Worm (Caenorhabditis elegans) whole organism, late embryonic: Measurements from ENCODE around the gene T26C12.2.

Source experiments
- C38D4.7 ChIP-seq: fragments of 200-800 bp; sonication (Bioruptor generic); optimal IDR thresholded peaks from 2 replicates; lab custom pipeline; 2018; ENCODE audit warnings: mild to moderate bottlenecking, missing genetic modification characterization, moderate library complexity, missing compliant biosample characterization
- F13H6.1 ChIP-seq: sonication (generic microtip); optimal IDR thresholded peaks from 2 replicates; lab custom pipeline; 2016; ENCODE audit warnings: missing genetic modification characterization, missing compliant biosample characterization
- K02D7.2 ChIP-seq: sonication (generic microtip); optimal IDR thresholded peaks from 2 replicates; lab custom pipeline; 2017; ENCODE audit warnings: mild to moderate bottlenecking, missing genetic modification characterization, missing compliant biosample characterization
- T23F11.4 ChIP-seq: fragments of 200-800 bp; sonication (Bioruptor generic); optimal IDR thresholded peaks from 2 replicates; lab custom pipeline; 2018; ENCODE audit warnings: mild to moderate bottlenecking, missing genetic modification characterization, missing compliant biosample characterization
- Y22D7AL.16 ChIP-seq: sonication (generic microtip); optimal IDR thresholded peaks from 2 replicates; lab custom pipeline; 2016; ENCODE audit warnings: missing genetic modification characterization, missing compliant biosample characterization
- ahr-1 ChIP-seq: sonication (generic microtip); optimal IDR thresholded peaks from 2 replicates; lab custom pipeline; 2016; ENCODE audit warnings: missing genetic modification characterization, missing compliant biosample characterization
- ama-1 ChIP-seq: fragments of 150-350 bp; optimal IDR thresholded peaks from 2 replicates; lab custom pipeline; 2014
- ceh-14 ChIP-seq: sonication (generic microtip); optimal IDR thresholded peaks from 2 replicates; lab custom pipeline; 2016; ENCODE audit warnings: missing genotype, missing genetic modification characterization, missing compliant biosample characterization
- ceh-18 ChIP-seq: sonication (generic microtip); optimal IDR thresholded peaks from 2 replicates; lab custom pipeline; 2016; ENCODE audit warnings: missing genetic modification characterization, missing compliant biosample characterization
- ceh-19 ChIP-seq: fragments of 200-800 bp; sonication (Bioruptor generic); optimal IDR thresholded peaks from 2 replicates; lab custom pipeline; 2018; ENCODE audit warnings: mild to moderate bottlenecking, missing genetic modification characterization, missing compliant biosample characterization
- ceh-22 ChIP-seq: sonication (generic microtip); optimal IDR thresholded peaks from 2 replicates; lab custom pipeline; 2017; ENCODE audit warnings: missing biosample characterization, missing genetic modification characterization
- ceh-30 ChIP-seq: fragments of 150-350 bp; optimal IDR thresholded peaks from 2 replicates; lab custom pipeline; 2014; ENCODE audit warnings: missing biosample characterization, missing genetic modification characterization
- ceh-31 ChIP-seq: sonication (generic microtip); optimal IDR thresholded peaks from 2 replicates; lab custom pipeline; 2016; ENCODE audit warnings: missing genetic modification characterization, missing compliant biosample characterization
- ceh-45 ChIP-seq: fragments of 200-800 bp; sonication (Bioruptor generic); IDR thresholded peaks from 2 replicates; pipeline ENCODE4 v1.3.6; 2022; ENCODE audit warnings: missing genetic modification reagents, missing genetic modification characterization, missing compliant biosample characterization
- ceh-6 ChIP-seq: fragments of 200-800 bp; sonication (Bioruptor generic); optimal IDR thresholded peaks from 2 replicates; lab custom pipeline; 2018; ENCODE audit warnings: mild to moderate bottlenecking, missing genetic modification characterization, missing compliant biosample characterization
- ceh-9 ChIP-seq: sonication (generic microtip); optimal IDR thresholded peaks from 2 replicates; lab custom pipeline; 2016; ENCODE audit warnings: mild to moderate bottlenecking, missing genetic modification characterization, inconsistent platforms, missing compliant biosample characterization
- dmd-4 ChIP-seq: sonication (generic microtip); optimal IDR thresholded peaks from 2 replicates; lab custom pipeline; 2016; ENCODE audit warnings: borderline replicate concordance, missing genetic modification characterization, missing compliant biosample characterization
- dve-1 ChIP-seq: sonication (generic microtip); optimal IDR thresholded peaks from 2 replicates; lab custom pipeline; 2017; ENCODE audit warnings: antibody characterized with exemption, mild to moderate bottlenecking, missing genetic modification characterization, missing compliant biosample characterization
- elt-2 ChIP-seq: sonication (generic microtip); optimal IDR thresholded peaks from 2 replicates; lab custom pipeline; 2016; ENCODE audit warnings: missing genetic modification reagents, missing genetic modification characterization, missing compliant biosample characterization
- elt-4 ChIP-seq: sonication (generic microtip); optimal IDR thresholded peaks from 2 replicates; lab custom pipeline; 2016; ENCODE audit warnings: missing genetic modification characterization, missing compliant biosample characterization
- ets-4 ChIP-seq: sonication (generic microtip); optimal IDR thresholded peaks from 2 replicates; lab custom pipeline; 2016; ENCODE audit warnings: missing genetic modification characterization, missing compliant biosample characterization
- eyg-1 ChIP-seq: sonication (generic microtip); optimal IDR thresholded peaks from 2 replicates; lab custom pipeline; 2016; ENCODE audit warnings: missing genotype, missing genetic modification characterization, missing compliant biosample characterization
- fax-1 ChIP-seq: sonication (generic microtip); optimal IDR thresholded peaks from 2 replicates; lab custom pipeline; 2016; ENCODE audit warnings: missing genotype, missing genetic modification characterization, missing compliant biosample characterization
- fkh-10 ChIP-seq: fragments of 150-350 bp; optimal IDR thresholded peaks from 2 replicates; lab custom pipeline; 2014; ENCODE audit warnings: missing biosample characterization, missing genetic modification reagents, missing genetic modification characterization
- fkh-6 ChIP-seq: sonication (generic microtip); optimal IDR thresholded peaks from 2 replicates; lab custom pipeline; 2016; ENCODE audit warnings: missing genetic modification characterization, missing compliant biosample characterization
- gmeb-2 ChIP-seq: sonication (generic microtip); optimal IDR thresholded peaks from 2 replicates; lab custom pipeline; 2016; ENCODE audit warnings: missing genetic modification characterization, inconsistent platforms, missing compliant biosample characterization
- hlh-13 ChIP-seq: fragments of 200-800 bp; sonication (Bioruptor generic); optimal IDR thresholded peaks from 2 replicates; lab custom pipeline; 2018; ENCODE audit warnings: mild to moderate bottlenecking, missing genetic modification characterization, missing compliant biosample characterization
- hlh-15 ChIP-seq: sonication (generic microtip); optimal IDR thresholded peaks from 2 replicates; lab custom pipeline; 2016; ENCODE audit warnings: missing genetic modification characterization, missing compliant biosample characterization
- hlh-30 ChIP-seq: sonication (generic microtip); optimal IDR thresholded peaks from 2 replicates; lab custom pipeline; 2017; ENCODE audit warnings: antibody characterized with exemption, missing genetic modification characterization, missing compliant biosample characterization; ENCODE audit not compliant: insufficient read depth
- hlh-6 ChIP-seq: sonication (generic microtip); optimal IDR thresholded peaks from 2 replicates; lab custom pipeline; 2016; ENCODE audit warnings: missing genotype, missing genetic modification characterization, missing compliant biosample characterization
- hlh-8 ChIP-seq: sonication (generic microtip); optimal IDR thresholded peaks from 2 replicates; lab custom pipeline; 2016; ENCODE audit warnings: missing genotype, missing genetic modification characterization, missing compliant biosample characterization
- madf-2 ChIP-seq: sonication (generic microtip); optimal IDR thresholded peaks from 2 replicates; lab custom pipeline; 2017; ENCODE audit warnings: missing genetic modification characterization, missing compliant biosample characterization
- mec-3 ChIP-seq: sonication (generic microtip); optimal IDR thresholded peaks from 2 replicates; lab custom pipeline; 2016; ENCODE audit warnings: borderline replicate concordance, missing genetic modification characterization, missing compliant biosample characterization
- nfya-1 ChIP-seq: sonication (generic microtip); optimal IDR thresholded peaks from 2 replicates; lab custom pipeline; 2017; ENCODE audit warnings: missing genetic modification characterization, mild to moderate bottlenecking, missing compliant biosample characterization, antibody characterized with exemption, moderate library complexity
- nhr-11 ChIP-seq: fragments of 150-350 bp; optimal IDR thresholded peaks from 2 replicates; lab custom pipeline; 2014; ENCODE audit warnings: missing biosample characterization, missing genetic modification characterization
- nhr-232 ChIP-seq: sonication (generic microtip); optimal IDR thresholded peaks from 2 replicates; lab custom pipeline; 2016; ENCODE audit warnings: missing genetic modification characterization, missing compliant biosample characterization
- odd-2 ChIP-seq: sonication (generic microtip); optimal IDR thresholded peaks from 2 replicates; lab custom pipeline; 2017; ENCODE audit warnings: antibody characterized with exemption, mild to moderate bottlenecking, missing genetic modification characterization, missing compliant biosample characterization
- pat-9 ChIP-seq: fragments of 200-800 bp; sonication (Bioruptor generic); optimal IDR thresholded peaks from 2 replicates; lab custom pipeline; 2018; ENCODE audit warnings: mild to moderate bottlenecking, missing genetic modification characterization, moderate library complexity, missing compliant biosample characterization
- pha-2 ChIP-seq: sonication (generic microtip); optimal IDR thresholded peaks from 2 replicates; lab custom pipeline; 2017; ENCODE audit warnings: mild to moderate bottlenecking, missing genetic modification characterization, missing compliant biosample characterization
- pqm-1 ChIP-seq: sonication (generic microtip); optimal IDR thresholded peaks from 2 replicates; lab custom pipeline; 2016; ENCODE audit warnings: missing genetic modification characterization, missing compliant biosample characterization
- ref-2 ChIP-seq: sonication (generic microtip); optimal IDR thresholded peaks from 2 replicates; lab custom pipeline; 2016; ENCODE audit warnings: missing genetic modification characterization, missing compliant biosample characterization
- sdc-2 ChIP-seq: sonication (generic microtip); optimal IDR thresholded peaks from 2 replicates; lab custom pipeline; 2016; ENCODE audit warnings: missing genotype, missing genetic modification characterization, missing compliant biosample characterization
- sox-2 ChIP-seq: fragments of 200-800 bp; sonication (Bioruptor generic); IDR thresholded peaks from 2 replicates; pipeline ENCODE4 v1.3.6; 2022; ENCODE audit warnings: missing genetic modification reagents, missing genetic modification characterization, missing compliant biosample characterization
- sox-4 ChIP-seq: sonication (generic microtip); optimal IDR thresholded peaks from 2 replicates; lab custom pipeline; 2017; ENCODE audit warnings: mild to moderate bottlenecking, missing genetic modification characterization, inconsistent platforms, missing compliant biosample characterization
- tbx-2 ChIP-seq: sonication (generic microtip); optimal IDR thresholded peaks from 2 replicates; lab custom pipeline; 2016; ENCODE audit warnings: missing genetic modification characterization, missing compliant biosample characterization
- tbx-7 ChIP-seq: sonication (generic microtip); optimal IDR thresholded peaks from 2 replicates; lab custom pipeline; 2016; ENCODE audit warnings: missing genotype, missing genetic modification characterization, missing compliant biosample characterization
- ttx-3 ChIP-seq: sonication (generic microtip); optimal IDR thresholded peaks from 2 replicates; lab custom pipeline; 2016; ENCODE audit warnings: missing genetic modification reagents, missing genetic modification characterization, missing compliant biosample characterization
- unc-3 ChIP-seq, 2 experiments: fragments of 200-800 bp in 1 of 2; sonication (Bioruptor generic) in 1 of 2; sonication (generic microtip) in 1 of 2; conservative IDR thresholded peaks in 1 of 2; optimal IDR thresholded peaks in 1 of 2; 2 replicates each; pipeline versions ENCODE4 v1.3.6 to Lab custom; 2016 to 2022; ENCODE audit warnings: missing compliant biosample characterization in 2 of 2, missing genetic modification characterization in 2 of 2, missing genetic modification reagents in 1 of 2
- unc-42 ChIP-seq: sonication (generic microtip); optimal IDR thresholded peaks from 2 replicates; lab custom pipeline; 2016; ENCODE audit warnings: missing genotype, missing genetic modification characterization, missing compliant biosample characterization
- unc-55 ChIP-seq: sonication (generic microtip); optimal IDR thresholded peaks from 2 replicates; lab custom pipeline; 2017; ENCODE audit warnings: missing biosample characterization, missing genetic modification reagents, missing genetic modification characterization
- unc-86 ChIP-seq: sonication (generic microtip); optimal IDR thresholded peaks from 2 replicates; lab custom pipeline; 2016; ENCODE audit warnings: missing genetic modification characterization, missing compliant biosample characterization
- zip-5 ChIP-seq: sonication (generic microtip); optimal IDR thresholded peaks from 2 replicates; lab custom pipeline; 2016; ENCODE audit warnings: missing genetic modification characterization, missing compliant biosample characterization
- ztf-16 ChIP-seq: sonication (generic microtip); optimal IDR thresholded peaks from 2 replicates; lab custom pipeline; 2017; ENCODE audit warnings: missing genetic modification characterization, missing compliant biosample characterization

Gene T26C12.2

ce11 chrIV:3227549-3228139 lies 37.9 kb downstream of the T26C12.2 start:
- TF ChIP-seq fkh-6: peak; percentile 25
- peak; percentile 53 for TF ChIP-seq tbx-2 (tag; lab: Kevin White, UChicago)
- no peak for TF ChIP-seq ceh-19 (GFP tag; lab: Kevin White, UChicago)
- TF ChIP-seq sox-4 (tag; lab: Kevin White, UChicago): peak; percentile 27
- TF ChIP-seq unc-42 (tag; lab: Kevin White, UChicago): no peak
- no peak for TF ChIP-seq ttx-3
- no peak for TF ChIP-seq unc-86 (tag; lab: Kevin White, UChicago)
- no peak for TF ChIP-seq unc-3 (GFP tag; conservative IDR thresholded peaks at IDR 0.05; lab: Robert Waterston, UW)
- TF ChIP-seq unc-3 (tag; optimal IDR thresholded peaks at IDR 0.05; lab: Kevin White, UChicago): no peak
- TF ChIP-seq ref-2: peak; percentile 45
- no peak for TF ChIP-seq fax-1 (tag; lab: Kevin White, UChicago)
- TF ChIP-seq pha-2 (tag; lab: Kevin White, UChicago): peak; percentile 61
- TF ChIP-seq fkh-10: no peak
- TF ChIP-seq unc-55 (GFP tag; lab: Kevin White, UChicago): peak; percentile 97
- TF ChIP-seq ceh-18 (tag; lab: Kevin White, UChicago): peak; percentile 41
- TF ChIP-seq ets-4 (tag; lab: Kevin White, UChicago): peak; percentile 9
- TF ChIP-seq Y22D7AL.16 (tag; lab: Kevin White, UChicago): no peak
- peak; percentile 72 for TF ChIP-seq pqm-1 (tag; lab: Kevin White, UChicago)
- no peak for TF ChIP-seq gmeb-2 (tag; lab: Kevin White, UChicago)
- no peak for TF ChIP-seq mec-3 (tag; lab: Kevin White, UChicago)
- TF ChIP-seq ztf-16 (tag; lab: Kevin White, UChicago): no peak
- TF ChIP-seq ceh-9 (tag; lab: Kevin White, UChicago): no peak
- TF ChIP-seq pat-9 (tag; lab: Kevin White, UChicago): peak; percentile 33
- TF ChIP-seq dmd-4 (tag; lab: Kevin White, UChicago): peak; percentile 72
- no peak for TF ChIP-seq C38D4.7
- TF ChIP-seq ceh-6 (GFP tag; lab: Kevin White, UChicago): no peak
- no peak for TF ChIP-seq hlh-15
- TF ChIP-seq madf-2 (tag; lab: Kevin White, UChicago): no peak
- peak; percentile 43 for TF ChIP-seq sdc-2 (tag; lab: Kevin White, UChicago)
- TF ChIP-seq F13H6.1: peak; percentile 34
- no peak for TF ChIP-seq zip-5 (tag; lab: Kevin White, UChicago)
- TF ChIP-seq sox-2 (GFP tag; lab: Robert Waterston, UW): no peak
- TF ChIP-seq eyg-1 (tag; lab: Kevin White, UChicago): peak; percentile 43
- TF ChIP-seq tbx-7 (tag; lab: Kevin White, UChicago): no peak
- TF ChIP-seq dve-1: peak; percentile 11
- no peak for TF ChIP-seq hlh-13 (GFP tag; lab: Kevin White, UChicago)
- no peak for TF ChIP-seq hlh-6 (tag; lab: Kevin White, UChicago)
- no peak for TF ChIP-seq odd-2 (tag; lab: Kevin White, UChicago)
- TF ChIP-seq T23F11.4 (GFP tag; lab: Kevin White, UChicago): no peak
- peak; percentile 37 for TF ChIP-seq ceh-31 (tag; lab: Kevin White, UChicago)
- no peak for TF ChIP-seq nhr-232 (tag; lab: Kevin White, UChicago)
- no peak for TF ChIP-seq K02D7.2 (tag; lab: Kevin White, UChicago)
- no peak for TF ChIP-seq ceh-30
- TF ChIP-seq elt-2 (tag; lab: Kevin White, UChicago): peak; percentile 92
- TF ChIP-seq ceh-45 (GFP tag; lab: Robert Waterston, UW): no peak
- no peak for TF ChIP-seq elt-4 (tag; lab: Kevin White, UChicago)
- no peak for TF ChIP-seq ama-1
- no peak for TF ChIP-seq nhr-11 (tag; lab: Kevin White, UChicago)
- no peak for TF ChIP-seq hlh-8 (tag; lab: Kevin White, UChicago)
- TF ChIP-seq ceh-22: no peak
- peak; percentile 32 for TF ChIP-seq hlh-30 (tag; lab: Kevin White, UChicago)
- no peak for TF ChIP-seq ahr-1 (tag; lab: Kevin White, UChicago)
- TF ChIP-seq ceh-14 (tag; lab: Kevin White, UChicago): no peak
- peak; percentile 43 for TF ChIP-seq nfya-1 (tag; lab: Kevin White, UChicago)
